Fruit fly (Drosophila melanogaster): ENCODE data around the gene Prosalpha2.

DNA sequence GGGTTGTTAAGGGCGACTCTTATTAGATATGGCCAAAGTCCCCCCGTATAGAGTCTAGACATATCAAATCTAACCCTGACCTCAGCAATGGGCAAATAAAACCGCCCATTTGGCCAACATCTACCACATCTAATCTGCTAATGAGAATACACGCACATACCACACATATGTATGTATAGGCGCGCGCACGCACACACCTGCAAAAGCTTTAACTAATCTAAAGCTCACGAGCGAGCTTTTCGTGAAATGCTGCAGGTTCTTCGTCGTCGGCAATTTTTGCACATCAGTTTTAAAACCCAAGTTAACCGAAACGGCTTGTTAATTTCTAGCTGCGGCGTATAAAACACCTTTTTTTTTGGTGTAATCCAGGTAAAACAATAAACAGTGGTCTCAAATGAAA lies 12.6 kb downstream of the Prosalpha2 start:
- TF ChIP-seq CG1620 (GFP tag; optimal IDR thresholded peaks at IDR 0.05) (no peak), CG11617 (GFP tag; optimal IDR thresholded peaks at IDR 0.05) (no peak), bab1 (GFP tag; optimal IDR thresholded peaks at IDR 0.05) (no peak)
